Fruit fly (Drosophila melanogaster) whole organism, embryonic: ENCODE results near the gene lwr.
A peak's percentile ranks its signal among the peaks of the same experiment; 100 is the strongest.

ENCODE experiments used
- Antp ChIP-seq: fragments of 200-800 bp; sonication (Bioruptor generic); optimal IDR thresholded peaks from 3 replicates; lab custom pipeline; 2016; ENCODE audit warnings: missing biosample characterization, missing genetic modification characterization
- BEAF-32 ChIP-seq: fragments of 200-800 bp; sonication (Bioruptor generic); optimal IDR thresholded peaks from 3 replicates; lab custom pipeline; 2017; ENCODE audit warnings: missing biosample characterization, missing genetic modification characterization, mild to moderate bottlenecking, moderate library complexity, missing genetic modification reagents
- BtbVII ChIP-seq: fragments of 200-800 bp; sonication (Bioruptor generic); optimal IDR thresholded peaks from 3 replicates; lab custom pipeline; 2017; ENCODE audit warnings: missing biosample characterization, mild to moderate bottlenecking, missing genetic modification characterization
- CG10209 ChIP-seq: fragments of 200-800 bp; sonication (Bioruptor generic); optimal IDR thresholded peaks from 3 replicates; lab custom pipeline; 2017; ENCODE audit warnings: missing biosample characterization, mild to moderate bottlenecking, missing genetic modification characterization, missing genetic modification reagents
- CG11398 ChIP-seq: fragments of 200-800 bp; sonication (Bioruptor generic); optimal IDR thresholded peaks from 2 replicates; lab custom pipeline; 2016; ENCODE audit warnings: missing biosample characterization, missing genetic modification characterization
- CG11560 ChIP-seq: fragments of 200-800 bp; sonication (Bioruptor generic); IDR thresholded peaks from 3 replicates; pipeline ENCODE4 v1.3.6; 2022; ENCODE audit warnings: missing biosample characterization, missing genetic modification characterization
- CG15479 ChIP-seq: fragments of 200-800 bp; sonication (Bioruptor generic); optimal IDR thresholded peaks from 3 replicates; lab custom pipeline; 2019; ENCODE audit warnings: missing biosample characterization, mild to moderate bottlenecking, missing genetic modification characterization, moderate library complexity
- CG1602 ChIP-seq: fragments of 200-800 bp; sonication (Bioruptor generic); optimal IDR thresholded peaks from 3 replicates; lab custom pipeline; 2016; ENCODE audit warnings: missing biosample characterization, missing genetic modification characterization
- CG17568 ChIP-seq: fragments of 200-800 bp; sonication (Bioruptor generic); optimal IDR thresholded peaks from 2 replicates; lab custom pipeline; 2018; ENCODE audit warnings: missing biosample characterization, mild to moderate bottlenecking, missing genetic modification characterization, moderate library complexity
- CG2875 ChIP-seq: fragments of 200-800 bp; sonication (Bioruptor generic); optimal IDR thresholded peaks from 2 replicates; lab custom pipeline; 2017; ENCODE audit warnings: missing biosample characterization, mild to moderate bottlenecking, missing genetic modification characterization, missing genetic modification reagents
- CG4424 ChIP-seq: fragments of 200-800 bp; sonication (Bioruptor generic); optimal IDR thresholded peaks from 3 replicates; lab custom pipeline; 2016; ENCODE audit warnings: missing biosample characterization, missing genetic modification characterization
- CG6254 ChIP-seq: fragments of 200-800 bp; sonication (Bioruptor generic); optimal IDR thresholded peaks from 3 replicates; lab custom pipeline; 2017; ENCODE audit warnings: mild to moderate bottlenecking, missing biosample characterization, missing genetic modification reagents, missing genetic modification characterization
- CG6272 ChIP-seq: fragments of 200-800 bp; sonication (Bioruptor generic); IDR thresholded peaks from 2 replicates; pipeline ENCODE4 v1.3.6; 2022; ENCODE audit warnings: missing biosample characterization, missing genetic modification characterization
- CG6683 ChIP-seq: fragments of 200-800 bp; sonication (Bioruptor generic); optimal IDR thresholded peaks from 2 replicates; lab custom pipeline; 2017; ENCODE audit warnings: missing biosample characterization, mild to moderate bottlenecking, missing genetic modification characterization, missing genetic modification reagents
- CG6689 ChIP-seq: fragments of 200-800 bp; sonication (Bioruptor generic); IDR thresholded peaks from 2 replicates; pipeline ENCODE4 v1.3.6; 2022; ENCODE audit warnings: missing biosample characterization, missing genetic modification characterization
- CG6791 ChIP-seq: fragments of 200-800 bp; sonication (Bioruptor generic); IDR thresholded peaks from 3 replicates; pipeline ENCODE4 v1.3.6; 2022; ENCODE audit warnings: missing biosample characterization, missing genetic modification characterization; ENCODE audit not compliant: partially characterized antibody
- CG8765 ChIP-seq: fragments of 200-800 bp; sonication (Bioruptor generic); IDR thresholded peaks from 2 replicates; pipeline ENCODE4 v1.3.6; 2022; ENCODE audit warnings: missing biosample characterization, missing genetic modification characterization
- CkIIα-i1 ChIP-seq: fragments of 200-800 bp; sonication (Bioruptor generic); IDR thresholded peaks from 2 replicates; pipeline ENCODE4 v1.3.6; 2022; ENCODE audit warnings: missing biosample characterization, missing genetic modification characterization
- Dad ChIP-seq: fragments of 200-800 bp; sonication (Bioruptor generic); optimal IDR thresholded peaks from 3 replicates; lab custom pipeline; 2016; ENCODE audit warnings: missing biosample characterization, missing genetic modification characterization
- Dek ChIP-seq: fragments of 200-800 bp; sonication (Bioruptor generic); optimal IDR thresholded peaks from 3 replicates; lab custom pipeline; 2019; ENCODE audit warnings: missing biosample characterization, mild to moderate bottlenecking, missing genetic modification characterization, moderate library complexity
- Dfd ChIP-seq, 2 experiments: fragments of >200 bp; optimal IDR thresholded peaks; 2 replicates each; lab custom pipeline; 2017; ENCODE audit warnings: missing biosample characterization in 2 of 2, missing genetic modification characterization in 2 of 2
- Doc2 ChIP-seq: fragments of 200-800 bp; sonication (Bioruptor generic); IDR thresholded peaks from 2 replicates; pipeline ENCODE4 v1.3.6; 2022; ENCODE audit warnings: missing biosample characterization, missing genetic modification characterization
- Dp ChIP-seq: fragments of 200-800 bp; sonication (Bioruptor generic); optimal IDR thresholded peaks from 2 replicates; lab custom pipeline; 2018; ENCODE audit warnings: missing biosample characterization, mild to moderate bottlenecking, missing genetic modification characterization, moderate library complexity
- E2f2 ChIP-seq: fragments of 200-800 bp; sonication (Bioruptor generic); IDR thresholded peaks from 2 replicates; pipeline ENCODE4 v1.3.6; 2022; ENCODE audit warnings: missing biosample characterization, missing genetic modification characterization
- MTF-1 ChIP-seq: fragments of 200-800 bp; sonication (Bioruptor generic); optimal IDR thresholded peaks from 2 replicates; lab custom pipeline; 2018; ENCODE audit warnings: missing biosample characterization, mild to moderate bottlenecking, missing genetic modification characterization, borderline replicate concordance
- Max ChIP-seq: fragments of 200-800 bp; sonication (Bioruptor generic); optimal IDR thresholded peaks from 2 replicates; lab custom pipeline; 2016; ENCODE audit warnings: missing biosample characterization, mild to moderate bottlenecking, missing genetic modification characterization
- Mrtf ChIP-seq: fragments of 200-800 bp; sonication (Bioruptor generic); IDR thresholded peaks from 3 replicates; pipeline ENCODE4 v1.3.6; 2022; ENCODE audit warnings: missing biosample characterization, missing genetic modification characterization
- NK7.1 ChIP-seq: fragments of 200-800 bp; sonication (Bioruptor generic); optimal IDR thresholded peaks from 3 replicates; lab custom pipeline; 2016; ENCODE audit warnings: missing biosample characterization, missing genetic modification characterization
- Oli ChIP-seq: fragments of 200-800 bp; sonication (Bioruptor generic); optimal IDR thresholded peaks from 2 replicates; lab custom pipeline; 2018; ENCODE audit warnings: missing biosample characterization, mild to moderate bottlenecking, missing genetic modification characterization, moderate library complexity
- Sox100B ChIP-seq: fragments of 200-800 bp; sonication (Bioruptor generic); optimal IDR thresholded peaks from 3 replicates; lab custom pipeline; 2018; ENCODE audit warnings: missing biosample characterization, mild to moderate bottlenecking, missing genetic modification characterization
- Sox102F ChIP-seq: fragments of 200-800 bp; sonication (Bioruptor generic); optimal IDR thresholded peaks from 2 replicates; lab custom pipeline; 2018; ENCODE audit warnings: missing biosample characterization, mild to moderate bottlenecking, missing genetic modification characterization, moderate library complexity
- bbx ChIP-seq: fragments of 200-800 bp; sonication (Bioruptor generic); IDR thresholded peaks from 2 replicates; pipeline ENCODE4 v1.3.6; 2022; ENCODE audit warnings: missing biosample characterization, missing genetic modification characterization; ENCODE audit not compliant: partially characterized antibody
- emc ChIP-seq: fragments of 200-800 bp; sonication (Bioruptor generic); optimal IDR thresholded peaks from 2 replicates; lab custom pipeline; 2016; ENCODE audit warnings: missing biosample characterization, missing genetic modification characterization
- gcm ChIP-seq: fragments of 200-800 bp; sonication (Bioruptor generic); optimal IDR thresholded peaks from 2 replicates; lab custom pipeline; 2019; ENCODE audit warnings: missing biosample characterization, mild to moderate bottlenecking, missing genetic modification characterization, moderate library complexity
- grau ChIP-seq: fragments of 200-800 bp; optimal IDR thresholded peaks from 3 replicates; lab custom pipeline; 2019; ENCODE audit warnings: missing biosample characterization, mild to moderate bottlenecking, missing genetic modification characterization, moderate library complexity
- kay ChIP-seq: fragments of 200-800 bp; sonication (Bioruptor generic); optimal IDR thresholded peaks from 2 replicates; lab custom pipeline; 2016; ENCODE audit warnings: missing biosample characterization, missing genetic modification characterization
- lab ChIP-seq: fragments of 200-800 bp; sonication (Bioruptor generic); optimal IDR thresholded peaks from 3 replicates; lab custom pipeline; 2017; ENCODE audit warnings: missing biosample characterization, missing genetic modification characterization, mild to moderate bottlenecking, moderate library complexity, missing genetic modification reagents
- lbe ChIP-seq: fragments of 200-800 bp; sonication (Bioruptor generic); optimal IDR thresholded peaks from 2 replicates; lab custom pipeline; 2016; ENCODE audit warnings: missing biosample characterization, mild to moderate bottlenecking, missing genetic modification characterization
- mirr ChIP-seq: fragments of 200-800 bp; sonication (Bioruptor generic); optimal IDR thresholded peaks from 3 replicates; lab custom pipeline; 2018; ENCODE audit warnings: missing biosample characterization, mild to moderate bottlenecking, missing genetic modification characterization
- nerfin-2 ChIP-seq: fragments of 200-800 bp; sonication (Bioruptor generic); IDR thresholded peaks from 2 replicates; pipeline ENCODE4 v1.3.6; 2022; ENCODE audit warnings: missing biosample characterization, missing genetic modification characterization; ENCODE audit not compliant: partially characterized antibody
- nom ChIP-seq: fragments of 200-800 bp; sonication (Bioruptor generic); optimal IDR thresholded peaks from 2 replicates; lab custom pipeline; 2017; ENCODE audit warnings: missing biosample characterization, missing genetic modification characterization, mild to moderate bottlenecking, moderate library complexity, missing genetic modification reagents
- pnt ChIP-seq: fragments of 200-800 bp; sonication (Bioruptor generic); optimal IDR thresholded peaks from 3 replicates; lab custom pipeline; 2016; ENCODE audit warnings: missing biosample characterization, missing genetic modification characterization
- pros ChIP-seq: fragments of 200-800 bp; sonication (Bioruptor generic); optimal IDR thresholded peaks from 3 replicates; lab custom pipeline; 2019; ENCODE audit warnings: missing biosample characterization, mild to moderate bottlenecking, missing genetic modification characterization, moderate library complexity
- ranshi ChIP-seq: fragments of 200-800 bp; sonication (Bioruptor generic); IDR thresholded peaks from 2 replicates; pipeline ENCODE4 v1.3.6; 2022; ENCODE audit warnings: missing biosample characterization, missing genetic modification characterization
- ro ChIP-seq: fragments of 200-800 bp; sonication (Bioruptor generic); IDR thresholded peaks from 2 replicates; pipeline ENCODE4 v1.3.6; 2022; ENCODE audit warnings: missing biosample characterization, missing genetic modification characterization
- sd ChIP-seq: fragments of 200-800 bp; sonication (Bioruptor generic); optimal IDR thresholded peaks from 3 replicates; lab custom pipeline; 2018; ENCODE audit warnings: missing biosample characterization, mild to moderate bottlenecking, missing genetic modification characterization, moderate library complexity
- sens ChIP-seq: fragments of 200-800 bp; sonication (Bioruptor generic); peaks from one replicate; lab custom pipeline; 2016; ENCODE audit warnings: missing biosample characterization, missing genetic modification characterization
- sim ChIP-seq: fragments of 200-800 bp; sonication (Bioruptor generic); IDR thresholded peaks from 2 replicates; pipeline ENCODE4 v1.3.6; 2022; ENCODE audit warnings: missing biosample characterization, missing genetic modification characterization
- so ChIP-seq: fragments of 200-800 bp; sonication (Bioruptor generic); IDR thresholded peaks from 3 replicates; pipeline ENCODE4 v1.3.6; 2022; ENCODE audit warnings: missing biosample characterization, missing genetic modification characterization
- trem ChIP-seq: fragments of 200-800 bp; optimal IDR thresholded peaks from 3 replicates; lab custom pipeline; 2019; ENCODE audit warnings: missing biosample characterization, mild to moderate bottlenecking, missing genetic modification characterization, moderate library complexity
- yki ChIP-seq: fragments of >200 bp; optimal IDR thresholded peaks from 3 replicates; lab custom pipeline; 2018

lwr gene

DNA sequence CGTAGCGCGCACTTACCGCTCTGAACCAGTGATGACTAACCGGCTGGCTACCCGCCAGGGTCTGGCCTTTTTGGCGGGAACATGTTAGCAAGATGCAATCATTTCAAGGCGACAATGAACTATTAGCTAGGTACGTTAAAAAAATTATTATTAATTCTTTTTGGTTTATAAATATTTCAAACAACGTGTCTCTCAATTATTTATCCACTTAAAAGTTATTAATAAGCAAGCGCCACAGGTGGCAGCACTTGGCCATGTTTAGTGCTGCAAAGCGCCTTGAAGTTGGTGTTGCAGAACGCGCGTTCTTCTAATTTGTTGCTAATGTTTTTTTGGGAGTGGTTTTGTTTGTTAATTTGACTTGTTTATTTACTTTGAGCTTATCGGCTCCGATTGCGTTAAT, 31.8 kb upstream of the lwr start, which contains the start of the genes Ipk2 and cold (continued):
- peak; percentile 67 for TF ChIP-seq BtbVII (GFP tag; lab: Kevin White, UChicago)
- no peak for TF ChIP-seq CG6791 (GFP tag; lab: Robert Waterston, UW)
- peak; percentile 64 for TF ChIP-seq Dad (GFP tag; lab: Kevin White, UChicago)
- TF ChIP-seq bbx (GFP tag; lab: Robert Waterston, UW), result no peak
- peak; percentile 74 for TF ChIP-seq CG6689 (GFP tag; lab: Robert Waterston, UW)
- TF ChIP-seq nerfin-2 (GFP tag; lab: Robert Waterston, UW), result peak; percentile 13; the same call in 1 of the 2 replicates
- no peak for TF ChIP-seq CkIIα-i1
- TF ChIP-seq yki (lab: Kevin White, UChicago), result no peak
- peak; percentile 63; the same call in 1 of the 3 replicates for TF ChIP-seq CG11560 (tag; lab: Robert Waterston, UW)
- peak; percentile 69 for TF ChIP-seq pnt (GFP tag; lab: Kevin White, UChicago)
- TF ChIP-seq CG4424, result peak; percentile 85
- no peak for TF ChIP-seq emc (GFP tag; lab: Kevin White, UChicago)
- no peak for TF ChIP-seq CG15479 (GFP tag; lab: Kevin White, UChicago)
- TF ChIP-seq gcm (GFP tag; lab: Kevin White, UChicago), result no peak
- TF ChIP-seq sd, result no peak
- TF ChIP-seq ranshi (GFP tag; lab: Robert Waterston, UW), result peak; percentile 68; the same call in 1 of the 2 replicates
- TF ChIP-seq CG2875 (GFP tag; lab: Kevin White, UChicago), result peak; percentile 24
- TF ChIP-seq CG11398 (GFP tag; lab: Kevin White, UChicago), result peak; percentile 54
- no peak for TF ChIP-seq Sox100B
- TF ChIP-seq Dp, result peak; percentile 63
- no peak for TF ChIP-seq pros (GFP tag; lab: Kevin White, UChicago)
- no peak for TF ChIP-seq Dfd (GFP tag; optimal IDR thresholded peaks at IDR 0.05; lab: Kevin White, UChicago)
- no peak for TF ChIP-seq CG17568 (GFP tag; lab: Kevin White, UChicago)
- TF ChIP-seq CG6272, result peak; percentile 81
- peak; percentile 91 for TF ChIP-seq lab
- TF ChIP-seq Mrtf, result peak; percentile 63; the same call in 2 of the 3 replicates
- peak; percentile 83 for TF ChIP-seq grau (tag; lab: Kevin White, UChicago)
- TF ChIP-seq CG6254 (GFP tag; lab: Kevin White, UChicago), result peak; percentile 4
- no peak for TF ChIP-seq ro (GFP tag; lab: Robert Waterston, UW)
- TF ChIP-seq MTF-1 (GFP tag; lab: Kevin White, UChicago), result no peak
- no peak for TF ChIP-seq Doc2
- peak; percentile 96 for TF ChIP-seq sens (GFP tag; lab: Kevin White, UChicago)
- peak; percentile 58 for TF ChIP-seq Dek (tag; lab: Kevin White, UChicago)
- no peak for TF ChIP-seq sim (GFP tag; lab: Robert Waterston, UW)
- TF ChIP-seq CG8765 (GFP tag; lab: Robert Waterston, UW), result peak; percentile 64
- TF ChIP-seq CG6683 (GFP tag; lab: Kevin White, UChicago), result peak; percentile 66
- peak; percentile 93 for TF ChIP-seq trem
- peak; percentile 46 for TF ChIP-seq BEAF-32
- TF ChIP-seq CG1602 (GFP tag; lab: Kevin White, UChicago), result peak; percentile 72
- no peak; the same call in 2 of the 3 replicates for TF ChIP-seq so (GFP tag; lab: Robert Waterston, UW)
- TF ChIP-seq kay, result peak; percentile 74
- TF ChIP-seq mirr (GFP tag; lab: Kevin White, UChicago), result peak; percentile 63
- TF ChIP-seq Max, result peak; percentile 89
- TF ChIP-seq E2f2, result peak; percentile 78
- TF ChIP-seq Oli (tag; lab: Kevin White, UChicago), result peak; percentile 71
- peak; percentile 70 for TF ChIP-seq nom
- TF ChIP-seq Antp (GFP tag; lab: Kevin White, UChicago), result peak; percentile 67
- TF ChIP-seq Sox102F, result no peak
- TF ChIP-seq lbe (GFP tag; lab: Kevin White, UChicago), result peak; percentile 80
- peak; percentile 19 for TF ChIP-seq NK7.1 (GFP tag; lab: Kevin White, UChicago)
- TF ChIP-seq CG10209 (GFP tag; lab: Kevin White, UChicago), result peak; percentile 85
